Worm (Caenorhabditis elegans) whole organism, mixed stage, embryonic: ENCODE measurements around the gene nep-10.

Source experiments
- bed-3 ChIP-seq: fragments of 200-800 bp; sonication (Bioruptor generic); optimal IDR thresholded peaks from 3 replicates; lab custom pipeline; 2018; ENCODE audit warnings: mild to moderate bottlenecking, missing genetic modification characterization, moderate library complexity, missing compliant biosample characterization
- cnd-1 ChIP-seq: fragments of 200-800 bp; sonication (Bioruptor generic); optimal IDR thresholded peaks from 2 replicates; lab custom pipeline; 2018; ENCODE audit warnings: mild to moderate bottlenecking, missing genetic modification characterization, missing compliant biosample characterization
- drap-1 ChIP-seq: fragments of 200-800 bp; sonication (Bioruptor generic); optimal IDR thresholded peaks from 3 replicates; lab custom pipeline; 2018; ENCODE audit warnings: mild to moderate bottlenecking, missing genetic modification characterization, missing compliant biosample characterization
- nhr-12 ChIP-seq: fragments of 150-350 bp; optimal IDR thresholded peaks from 2 replicates; lab custom pipeline; 2014; ENCODE audit warnings: missing biosample characterization, missing genetic modification characterization
- nhr-28 ChIP-seq: fragments of 150-350 bp; optimal IDR thresholded peaks from 2 replicates; lab custom pipeline; 2014; ENCODE audit warnings: missing biosample characterization, missing genetic modification characterization
- nhr-76 ChIP-seq: sonication (generic microtip); optimal IDR thresholded peaks from 2 replicates; lab custom pipeline; 2017; ENCODE audit warnings: missing biosample characterization, missing genetic modification characterization
- pha-4 ChIP-seq: fragments of 150-350 bp; optimal IDR thresholded peaks from 2 replicates; lab custom pipeline; 2018; ENCODE audit warnings: missing biosample characterization, missing genetic modification reagents, missing genetic modification characterization
- sptf-1 ChIP-seq: sonication (generic microtip); optimal IDR thresholded peaks from 2 replicates; lab custom pipeline; 2017; ENCODE audit warnings: mild to moderate bottlenecking, missing genetic modification characterization, moderate library complexity, missing compliant biosample characterization
- unc-39 ChIP-seq: fragments of 150-350 bp; optimal IDR thresholded peaks from 2 replicates; lab custom pipeline; 2014; ENCODE audit warnings: missing biosample characterization, missing genetic modification characterization
- unc-62 ChIP-seq: fragments of 150-350 bp; optimal IDR thresholded peaks from 2 replicates; lab custom pipeline; 2014; ENCODE audit warnings: missing biosample characterization, missing genetic modification reagents, missing genetic modification characterization
- ztf-11 ChIP-seq: fragments of 150-350 bp; optimal IDR thresholded peaks from 2 replicates; lab custom pipeline; 2014; ENCODE audit warnings: missing biosample characterization, missing genetic modification characterization

DNA sequence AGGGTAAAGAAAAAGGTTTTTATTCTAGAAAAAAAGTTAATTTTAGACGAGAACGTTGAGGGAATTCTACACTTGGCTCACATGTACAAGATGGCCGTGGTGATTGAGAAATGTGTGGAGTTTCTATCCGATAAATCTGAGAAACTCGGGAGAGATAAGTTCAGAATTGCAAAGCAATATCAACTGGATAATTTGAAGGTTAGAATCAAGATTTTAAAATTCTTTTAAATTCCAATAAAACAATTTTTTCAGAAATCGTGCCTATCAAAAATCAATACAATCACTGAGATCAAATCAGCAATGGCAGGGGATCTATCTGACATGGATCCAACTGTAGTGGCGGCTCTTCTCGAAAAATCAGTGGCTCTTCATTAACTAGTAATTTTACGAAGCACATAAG lies 24.5 kb downstream of the nep-10 start, which contains the start of gene Y49F6C.2:
- no peak for TF ChIP-seq nhr-12 (tag; lab: Kevin White, UChicago)
- TF ChIP-seq ztf-11 (tag; lab: Kevin White, UChicago) = no peak
- no peak for TF ChIP-seq cnd-1 (tag; lab: Kevin White, UChicago)
- TF ChIP-seq sptf-1 (tag; lab: Kevin White, UChicago) = no peak
- no peak for TF ChIP-seq nhr-76 (tag; lab: Kevin White, UChicago)
- TF ChIP-seq unc-39 (tag; lab: Kevin White, UChicago) = no peak
- no peak for TF ChIP-seq unc-62 (GFP tag; lab: Kevin White, UChicago)
- TF ChIP-seq drap-1 (GFP tag; lab: Kevin White, UChicago) = no peak
- no peak for TF ChIP-seq nhr-28 (tag; lab: Kevin White, UChicago)
- TF ChIP-seq pha-4 (tag; lab: Kevin White, UChicago) = no peak
- TF ChIP-seq bed-3 (GFP tag; lab: Kevin White, UChicago) = no peak
